Fruit fly (Drosophila melanogaster): ENCODE results near the gene COX5A.

dm6 chr3R:11777058-11777457, 42.1 kb upstream of the COX5A start:
- TF ChIP-seq CrebB (tag; optimal IDR thresholded peaks at IDR 0.05) (no peak), CG1602 (GFP tag; optimal IDR thresholded peaks at IDR 0.05) (no peak)

All from whole organism, embryonic.